Fruit fly (Drosophila melanogaster) whole organism: Measurements from ENCODE around the gene eIF4G2.

Source experiments
- CG8478 ChIP-seq: fragments of >200 bp; optimal IDR thresholded peaks from 2 replicates; lab custom pipeline; 2018; ENCODE audit warnings: inconsistent platforms
- Dll ChIP-seq: fragments of >200 bp; optimal IDR thresholded peaks from 2 replicates; lab custom pipeline; 2017
- pan ChIP-seq: fragments of >200 bp; optimal IDR thresholded peaks from 2 replicates; lab custom pipeline; 2017
- usp ChIP-seq: fragments of >200 bp; optimal IDR thresholded peaks from 2 replicates; lab custom pipeline; 2017; ENCODE audit warnings: missing biosample characterization, missing genetic modification characterization, mixed read lengths

DNA sequence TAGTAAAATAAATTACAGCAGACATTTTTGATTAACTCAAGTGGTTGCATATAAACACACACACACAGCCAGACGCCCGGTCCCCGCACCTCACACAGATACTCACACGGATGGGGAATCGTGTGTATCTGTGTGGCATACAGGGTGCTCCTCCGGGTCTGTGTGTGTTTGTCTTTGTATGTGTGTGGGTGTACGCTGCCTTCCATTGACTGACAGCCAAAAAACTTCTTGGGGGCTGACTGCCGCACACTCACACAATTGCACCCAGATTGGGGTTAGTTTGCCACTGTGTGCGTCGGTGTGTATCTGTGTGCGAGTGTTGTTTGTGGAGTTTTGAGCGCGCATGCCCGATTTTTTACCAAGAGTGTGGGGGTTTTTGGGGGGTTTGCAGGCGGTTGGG, 27.1 kb upstream of the eIF4G2 start:
- TF ChIP-seq usp: no peak
- no peak for TF ChIP-seq CG8478 (lab: Kevin White, UChicago)
- no peak for TF ChIP-seq Dll (lab: Kevin White, UChicago)
- TF ChIP-seq pan (lab: Kevin White, UChicago): no peak
